Worm (Caenorhabditis elegans) whole organism, L1 larva: ENCODE measurements around the gene epg-5.
A peak's percentile ranks its signal among the peaks of the same experiment; 100 is the strongest.

Source experiments
- C04F5.9 ChIP-seq: sonication (generic microtip); optimal IDR thresholded peaks from 2 replicates; lab custom pipeline; 2016; ENCODE audit warnings: missing genetic modification characterization, missing compliant biosample characterization
- C34B4.2 ChIP-seq: sonication (generic microtip); optimal IDR thresholded peaks from 2 replicates; lab custom pipeline; 2017; ENCODE audit warnings: mild to moderate bottlenecking, missing genetic modification characterization, missing compliant biosample characterization
- F16B12.6 ChIP-seq: fragments of 150-350 bp; optimal IDR thresholded peaks from 2 replicates; lab custom pipeline; 2014; ENCODE audit warnings: missing biosample characterization, missing genetic modification characterization
- alr-1 ChIP-seq: fragments of 200-800 bp; sonication (Bioruptor generic); optimal IDR thresholded peaks from 2 replicates; lab custom pipeline; 2018; ENCODE audit warnings: borderline replicate concordance, mild to moderate bottlenecking, missing genetic modification characterization, missing compliant biosample characterization
- ama-1 ChIP-seq: fragments of 150-350 bp; optimal IDR thresholded peaks from 2 replicates; lab custom pipeline; 2014
- blmp-1 ChIP-seq: fragments of 150-350 bp; optimal IDR thresholded peaks from 2 replicates; lab custom pipeline; 2014; ENCODE audit warnings: missing biosample characterization, missing genetic modification characterization
- ceh-63 ChIP-seq: fragments of 200-800 bp; sonication (Bioruptor generic); optimal IDR thresholded peaks from 2 replicates; lab custom pipeline; 2018; ENCODE audit warnings: mild to moderate bottlenecking, missing genetic modification characterization, missing compliant biosample characterization
- ceh-8 ChIP-seq: fragments of 200-800 bp; sonication (Bioruptor generic); optimal IDR thresholded peaks from 2 replicates; lab custom pipeline; 2018; ENCODE audit warnings: mild to moderate bottlenecking, missing genetic modification characterization, moderate library complexity, missing compliant biosample characterization
- ceh-88 ChIP-seq: fragments of 200-800 bp; sonication (Bioruptor generic); IDR thresholded peaks from 2 replicates; pipeline ENCODE4 v1.3.6; 2022; ENCODE audit warnings: missing genetic modification characterization, missing compliant biosample characterization
- ces-1 ChIP-seq: fragments of 150-350 bp; optimal IDR thresholded peaks from 2 replicates; lab custom pipeline; 2014; ENCODE audit warnings: missing biosample characterization, missing genetic modification reagents, missing genetic modification characterization
- dpl-1 ChIP-seq, 3 experiments: fragments of 150-350 bp in 2 of 3; sonication (generic microtip) in 1 of 3; optimal IDR thresholded peaks; 2 replicates each; lab custom pipeline; 2014 to 2017; ENCODE audit warnings: missing biosample characterization in 3 of 3, missing genetic modification characterization in 3 of 3, missing genetic modification reagents in 3 of 3
- efl-1 ChIP-seq, 4 experiments: fragments of 150-350 bp; optimal IDR thresholded peaks in 3 of 4; peaks in 1 of 4; 1 replicate in 1 of 4; 2 replicates in 3 of 4; lab custom pipeline; 2014; ENCODE audit warnings: missing biosample characterization in 2 of 4, missing genetic modification characterization in 2 of 4, missing genetic modification reagents in 2 of 4
- efl-3 ChIP-seq: fragments of 200-800 bp; sonication (Bioruptor generic); optimal IDR thresholded peaks from 2 replicates; lab custom pipeline; 2018; ENCODE audit warnings: mild to moderate bottlenecking, missing genetic modification characterization, missing compliant biosample characterization
- elt-3 ChIP-seq, 6 experiments: fragments of 150-350 bp in 1 of 6; sonication (generic microtip); optimal IDR thresholded peaks; 2 replicates each; lab custom pipeline; 2017 to 2018; ENCODE audit warnings: missing biosample characterization in 6 of 6, missing genetic modification characterization in 6 of 6, inconsistent platforms in 1 of 6
- ets-5 ChIP-seq: fragments of 200-800 bp; sonication (Bioruptor generic); IDR thresholded peaks from 2 replicates; pipeline ENCODE4 v1.3.6; 2022; ENCODE audit warnings: missing genetic modification characterization, missing compliant biosample characterization
- fkh-8 ChIP-seq: sonication (generic microtip); optimal IDR thresholded peaks from 2 replicates; lab custom pipeline; 2016; ENCODE audit warnings: mild to moderate bottlenecking, missing genetic modification characterization, missing compliant biosample characterization
- fos-1 ChIP-seq: fragments of 150-350 bp; optimal IDR thresholded peaks from 2 replicates; lab custom pipeline; 2014; ENCODE audit warnings: missing biosample characterization, missing genetic modification characterization
- irx-1 ChIP-seq: sonication (generic microtip); optimal IDR thresholded peaks from 2 replicates; lab custom pipeline; 2016; ENCODE audit warnings: missing genetic modification characterization, missing compliant biosample characterization
- jun-1 ChIP-seq: fragments of 150-350 bp; optimal IDR thresholded peaks from 2 replicates; lab custom pipeline; 2014; ENCODE audit warnings: missing biosample characterization, missing genetic modification reagents, missing genetic modification characterization
- lin-14 ChIP-seq: fragments of 200-800 bp; sonication (Bioruptor generic); optimal IDR thresholded peaks from 2 replicates; lab custom pipeline; 2018; ENCODE audit warnings: mild to moderate bottlenecking, missing genetic modification characterization, moderate library complexity, missing compliant biosample characterization
- lin-15B ChIP-seq: fragments of 150-350 bp; sonication (generic microtip); optimal IDR thresholded peaks from 3 replicates; lab custom pipeline; 2014; ENCODE audit warnings: missing biosample characterization, missing genetic modification characterization
- lin-35 ChIP-seq, 2 experiments: fragments of 150-350 bp; optimal IDR thresholded peaks; 2 replicates each; lab custom pipeline; 2014; ENCODE audit warnings: missing biosample characterization in 2 of 2, missing genetic modification characterization in 2 of 2, missing genetic modification reagents in 2 of 2
- lin-39 ChIP-seq: fragments of 150-350 bp; optimal IDR thresholded peaks from 2 replicates; lab custom pipeline; 2014; ENCODE audit warnings: missing biosample characterization, missing genetic modification reagents, missing genetic modification characterization
- lir-3 ChIP-seq: sonication (generic microtip); optimal IDR thresholded peaks from 2 replicates; lab custom pipeline; 2016; ENCODE audit warnings: mild to moderate bottlenecking, missing genetic modification characterization, moderate library complexity, missing compliant biosample characterization; ENCODE audit not compliant: poor library complexity
- mab-9 ChIP-seq: fragments of 200-800 bp; sonication (Bioruptor generic); IDR thresholded peaks from 2 replicates; pipeline ENCODE4 v1.3.6; 2022; ENCODE audit warnings: missing genetic modification reagents, missing genetic modification characterization, missing compliant biosample characterization
- mdl-1 ChIP-seq, 2 experiments: fragments of 150-350 bp; optimal IDR thresholded peaks; 2 replicates each; lab custom pipeline; 2014 to 2017; ENCODE audit warnings: missing biosample characterization in 2 of 2, missing genetic modification characterization in 2 of 2, inconsistent platforms in 1 of 2
- nhr-12 ChIP-seq: sonication (generic microtip); optimal IDR thresholded peaks from 2 replicates; lab custom pipeline; 2017; ENCODE audit warnings: missing biosample characterization, missing genetic modification characterization
- nhr-20 ChIP-seq: sonication (generic microtip); optimal IDR thresholded peaks from 2 replicates; lab custom pipeline; 2016; ENCODE audit warnings: mild to moderate bottlenecking, missing genetic modification characterization, missing compliant biosample characterization
- nhr-47 ChIP-seq: sonication (generic microtip); optimal IDR thresholded peaks from 2 replicates; lab custom pipeline; 2016; ENCODE audit warnings: mild to moderate bottlenecking, missing genetic modification characterization, moderate library complexity, missing compliant biosample characterization
- nhr-71 ChIP-seq: sonication (generic microtip); optimal IDR thresholded peaks from 2 replicates; lab custom pipeline; 2016; ENCODE audit warnings: mild to moderate bottlenecking, missing genetic modification characterization, moderate library complexity, missing compliant biosample characterization
- pag-3 ChIP-seq: sonication (generic microtip); optimal IDR thresholded peaks from 2 replicates; lab custom pipeline; 2017; ENCODE audit warnings: missing genetic modification characterization, mild to moderate bottlenecking, missing compliant biosample characterization, antibody characterized with exemption, borderline replicate concordance; ENCODE audit not compliant: insufficient read depth
- pax-3 ChIP-seq: fragments of 200-800 bp; sonication (Bioruptor generic); optimal IDR thresholded peaks from 2 replicates; lab custom pipeline; 2018; ENCODE audit warnings: mild to moderate bottlenecking, missing genetic modification characterization, moderate library complexity, missing compliant biosample characterization
- pqm-1 ChIP-seq: sonication (generic microtip); optimal IDR thresholded peaks from 3 replicates; lab custom pipeline; 2017; ENCODE audit warnings: missing biosample characterization, missing genetic modification characterization
- rnt-1 ChIP-seq: sonication (generic microtip); optimal IDR thresholded peaks from 2 replicates; lab custom pipeline; 2016; ENCODE audit warnings: mild to moderate bottlenecking, missing genetic modification characterization, moderate library complexity, missing compliant biosample characterization
- skn-1 ChIP-seq: fragments of 150-350 bp; optimal IDR thresholded peaks from 2 replicates; lab custom pipeline; 2014; ENCODE audit warnings: missing biosample characterization, missing genetic modification characterization
- snu-23 ChIP-seq: sonication (generic microtip); optimal IDR thresholded peaks from 2 replicates; lab custom pipeline; 2016; ENCODE audit warnings: missing genetic modification characterization, missing compliant biosample characterization
- sptf-1 ChIP-seq: fragments of 150-350 bp; optimal IDR thresholded peaks from 2 replicates; lab custom pipeline; 2014; ENCODE audit warnings: missing biosample characterization, missing genetic modification characterization
- unc-62 ChIP-seq: fragments of 150-350 bp; optimal IDR thresholded peaks from 2 replicates; lab custom pipeline; 2014; ENCODE audit warnings: missing biosample characterization, missing genetic modification reagents, missing genetic modification characterization
- unc-98 ChIP-seq: fragments of 200-800 bp; sonication (Bioruptor generic); IDR thresholded peaks from 2 replicates; pipeline ENCODE4 v1.3.6; 2022; ENCODE audit warnings: missing genetic modification characterization, missing compliant biosample characterization
- vab-15 ChIP-seq: sonication (generic microtip); optimal IDR thresholded peaks from 2 replicates; lab custom pipeline; 2017; ENCODE audit warnings: missing genotype, mild to moderate bottlenecking, missing genetic modification characterization, missing compliant biosample characterization
- xbp-1 ChIP-seq: sonication (generic microtip); optimal IDR thresholded peaks from 2 replicates; lab custom pipeline; 2016; ENCODE audit warnings: missing genetic modification characterization, missing compliant biosample characterization
- ztf-11 ChIP-seq, 2 experiments: sonication (generic microtip); optimal IDR thresholded peaks; 2 replicates each; lab custom pipeline; 2016 to 2017; ENCODE audit warnings: missing genetic modification characterization in 2 of 2, missing biosample characterization in 1 of 2, missing compliant biosample characterization in 1 of 2

epg-5 gene

ce11 chrII:6594151-6594550, 15.0 kb downstream of the epg-5 start, which contains the start of gene aipr-1:
Gene aipr-1, minus strand, starts transcription at chrII:6594251.
- TF ChIP-seq lin-39 (tag; lab: Kevin White, UChicago) (no peak), vab-15 (no peak), nhr-47 (tag; lab: Kevin White, UChicago) (no peak), mab-9 (GFP tag; lab: Robert Waterston, UW) (no peak), ces-1 (GFP tag; lab: Kevin White, UChicago) (no peak), pqm-1 (no peak), lin-14 (no peak), jun-1 (no peak), F16B12.6 (tag; lab: Kevin White, UChicago) (no peak), snu-23 (GFP tag; lab: Kevin White, UChicago) (no peak), irx-1 (tag; lab: Kevin White, UChicago) (no peak), lin-15B (tag; lab: Kevin White, UChicago) (no peak), alr-1 (tag; lab: Kevin White, UChicago) (no peak), ets-5 (GFP tag; lab: Robert Waterston, UW) (no peak), ceh-63 (GFP tag; lab: Kevin White, UChicago) (no peak)

ce11 chrII:6592251-6592650, 16.9 kb downstream of the epg-5 start, which contains the start of gene C56C10.9:
Gene C56C10.9, minus strand, starts transcription at chrII:6592351.
- TF ChIP-seq fkh-8 (tag; lab: Kevin White, UChicago) (no peak), C34B4.2 (tag; lab: Kevin White, UChicago) (no peak), unc-98 (no peak), skn-1 (tag; lab: Kevin White, UChicago) (no peak), pax-3 (tag; lab: Kevin White, UChicago) (no peak), irx-1 (tag; lab: Kevin White, UChicago) (no peak), lir-3 (tag; lab: Kevin White, UChicago) (no peak), ztf-11 (tag; optimal IDR thresholded peaks at IDR 0.05; lab: Kevin White, UChicago) (no peak), alr-1 (tag; lab: Kevin White, UChicago) (no peak), C04F5.9 (no peak), sptf-1 (no peak), rnt-1 (tag; lab: Kevin White, UChicago) (no peak), lin-39 (tag; lab: Kevin White, UChicago) (no peak), nhr-71 (tag; lab: Kevin White, UChicago) (no peak), lin-35 (GFP tag; optimal IDR thresholded peaks at IDR 0.05; lab: Kevin White, UChicago) (no peak), nhr-12 (tag; lab: Kevin White, UChicago) (no peak), ceh-8 (GFP tag; lab: Kevin White, UChicago) (no peak), nhr-20 (tag; lab: Kevin White, UChicago) (no peak), xbp-1 (tag; lab: Kevin White, UChicago) (no peak), ceh-88 (GFP tag; lab: Robert Waterston, UW) (no peak)

DNA sequence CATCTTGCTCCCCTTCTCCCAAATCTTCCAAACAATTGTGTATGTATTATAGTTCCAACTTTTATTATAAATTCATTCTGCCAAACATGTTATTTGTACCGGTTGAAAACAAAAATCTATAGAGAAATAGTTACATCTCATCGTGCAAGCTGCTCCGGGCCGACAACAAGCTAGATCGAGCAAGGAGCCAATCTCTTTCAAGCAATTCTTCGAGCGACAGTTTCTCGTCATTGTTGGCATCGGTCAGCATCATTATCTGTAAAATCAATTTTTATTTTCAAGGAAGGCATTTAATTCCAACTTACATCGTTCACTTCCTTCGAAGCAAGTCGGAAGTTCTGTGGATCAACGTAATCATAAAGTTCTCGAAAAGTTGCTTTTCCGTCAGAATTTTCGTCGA, 18.2 kb downstream of the epg-5 start:
- TF ChIP-seq efl-1 (optimal IDR thresholded peaks at IDR 0.05; lab: Kevin White, UChicago): no peak
- TF ChIP-seq efl-1 (GFP tag; optimal IDR thresholded peaks at IDR 0.05 in 1 of 2; lab: Kevin White, UChicago): peak in 1 of 2 experiments; percentile 69
- TF ChIP-seq pag-3 (tag; lab: Kevin White, UChicago): no peak
- TF ChIP-seq C34B4.2 (tag; lab: Kevin White, UChicago): no peak
- TF ChIP-seq ama-1: peak; percentile 18
- TF ChIP-seq efl-3: no peak

DNA sequence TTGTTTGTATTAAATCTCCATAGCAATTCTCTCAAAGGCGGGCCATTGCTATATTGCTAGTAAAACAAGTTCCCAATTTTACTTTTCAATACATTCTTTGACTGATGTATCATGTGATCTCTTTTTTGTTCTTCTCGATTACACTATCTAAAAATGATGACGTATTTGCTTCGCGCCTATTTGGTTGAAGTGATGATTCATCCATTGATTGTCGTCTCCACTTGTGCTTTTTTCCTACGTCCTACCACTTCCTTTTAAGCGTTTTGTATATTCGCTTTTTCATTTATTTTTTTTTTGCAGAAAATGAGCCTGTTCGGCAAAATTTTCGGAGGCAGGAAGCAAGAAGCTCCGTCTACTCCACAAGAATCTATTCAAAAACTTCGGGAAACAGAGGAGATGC, 19.8 kb downstream of the epg-5 start, which contains the start of gene vps-32.1:
TSS of gene vps-32.1 (plus strand) at position 301 of the 400 bp plus-strand sequence.
- peak; percentile 40 for TF ChIP-seq fos-1
- no peak for TF ChIP-seq lin-39 (tag; lab: Kevin White, UChicago)
- TF ChIP-seq mdl-1 (tag; optimal IDR thresholded peaks at IDR 0.05; lab: Kevin White, UChicago): no peak
- TF ChIP-seq jun-1: peak; percentile 49
- TF ChIP-seq blmp-1 (tag; lab: Kevin White, UChicago): peak; percentile 28
- peak in 1 of 6 experiments; percentile 29 for TF ChIP-seq elt-3 (tag; optimal IDR thresholded peaks at IDR 0.05; lab: Kevin White, UChicago)
- no peak for TF ChIP-seq skn-1 (tag; lab: Kevin White, UChicago)
- TF ChIP-seq pqm-1: no peak
- no peak for TF ChIP-seq unc-62 (GFP tag; lab: Kevin White, UChicago)
- peak in 1 of 3 experiments; percentile 15 for TF ChIP-seq dpl-1 (GFP tag; optimal IDR thresholded peaks at IDR 0.05; lab: Kevin White, UChicago)
- TF ChIP-seq lin-35 (GFP tag; optimal IDR thresholded peaks at IDR 0.05; lab: Kevin White, UChicago): peak in 1 of 2 experiments; percentile 4
